Worm (Caenorhabditis elegans): ENCODE measurements around the gene ZK899.5.

ZK899.5 gene

DNA sequence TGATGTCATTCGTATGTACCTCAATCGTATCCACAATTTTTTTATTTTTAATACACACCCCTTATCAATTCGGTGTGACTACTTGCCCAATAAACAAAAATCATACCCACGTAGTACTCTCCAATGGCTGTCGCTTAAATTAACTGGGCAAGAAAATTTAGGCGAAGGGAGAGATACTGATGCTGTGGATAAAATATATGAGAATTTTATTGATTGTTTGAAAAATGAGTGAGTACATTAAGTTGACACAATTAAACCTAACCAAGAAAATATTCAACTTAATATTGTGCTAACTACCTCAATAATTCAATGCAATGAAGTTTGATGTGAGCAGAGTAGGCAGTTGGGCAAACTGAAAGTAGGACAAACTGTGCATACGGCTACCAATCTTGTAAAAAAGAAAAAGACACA is 5.0 kb upstream of the ZK899.5 start (continued):
- TF ChIP-seq sptf-1 (tag; optimal IDR thresholded peaks at IDR 0.05), result no peak
- peak; percentile 85 for TF ChIP-seq hlh-4 (tag; optimal IDR thresholded peaks at IDR 0.05)
- peak; percentile 100 for TF ChIP-seq nhr-90 (tag; optimal IDR thresholded peaks at IDR 0.05; ENCODE audit: poor library complexity)
- TF ChIP-seq jun-1 (tag; optimal IDR thresholded peaks at IDR 0.05), result peak; percentile 100
- TF ChIP-seq sox-4 (tag; optimal IDR thresholded peaks at IDR 0.05), result peak; percentile 100
- peak; percentile 93 for TF ChIP-seq egl-27 (tag; optimal IDR thresholded peaks at IDR 0.05)
- TF ChIP-seq C04F5.9 (tag; optimal IDR thresholded peaks at IDR 0.05), result peak; percentile 92
- no peak for TF ChIP-seq hlh-17 (GFP tag; optimal IDR thresholded peaks at IDR 0.05; ENCODE audit: borderline replicate concordance)
- peak; percentile 99 for TF ChIP-seq C16A3.4 (tag; optimal IDR thresholded peaks at IDR 0.05)
- peak; percentile 98 for TF ChIP-seq nhr-19 (GFP tag; conservative IDR thresholded peaks at IDR 0.05)
- peak; percentile 99 for TF ChIP-seq hpl-2 (GFP tag; optimal IDR thresholded peaks at IDR 0.05)
- peak; percentile 87 for TF ChIP-seq nhr-12 (tag; optimal IDR thresholded peaks at IDR 0.05)
- TF ChIP-seq ceh-63 (GFP tag; optimal IDR thresholded peaks at IDR 0.05), result peak; percentile 44
- TF ChIP-seq fkh-4 (tag; optimal IDR thresholded peaks at IDR 0.05; ENCODE audit: borderline replicate concordance), result peak; percentile 96
- peak; percentile 94 for TF ChIP-seq grh-1 (GFP tag; IDR thresholded peaks at IDR 0.05)
- peak; percentile 100 for TF ChIP-seq snu-23 (GFP tag; optimal IDR thresholded peaks at IDR 0.05)
- TF ChIP-seq ztf-11 (tag; optimal IDR thresholded peaks at IDR 0.05), result peak; percentile 79 to 96
- TF ChIP-seq lin-14 (GFP tag; optimal IDR thresholded peaks at IDR 0.05), result peak; percentile 98
- peak; percentile 95 for TF ChIP-seq unc-86 (tag; optimal IDR thresholded peaks at IDR 0.05)
- peak; percentile 98 for TF ChIP-seq xbp-1 (tag; optimal IDR thresholded peaks at IDR 0.05)
- TF ChIP-seq vab-15 (tag; optimal IDR thresholded peaks at IDR 0.05), result peak; percentile 71
- TF ChIP-seq ama-1 (optimal IDR thresholded peaks at IDR 0.05), result no peak
- TF ChIP-seq ceh-8 (GFP tag; optimal IDR thresholded peaks at IDR 0.05), result peak; percentile 99
- peak; percentile 99 for TF ChIP-seq tbx-2 (tag; optimal IDR thresholded peaks at IDR 0.05)
- TF ChIP-seq pag-3 (tag; optimal IDR thresholded peaks at IDR 0.05; ENCODE audit: borderline replicate concordance, insufficient read depth), result peak; percentile 17
- peak; percentile 87 for TF ChIP-seq ces-1 (GFP tag; optimal IDR thresholded peaks at IDR 0.05)
- peak; percentile 50 for TF ChIP-seq lin-15B (tag; optimal IDR thresholded peaks at IDR 0.05)
- TF ChIP-seq lin-13 (GFP tag; optimal IDR thresholded peaks at IDR 0.05), result peak; percentile 99
- TF ChIP-seq lin-35 (GFP tag; optimal IDR thresholded peaks at IDR 0.05), result peak; percentile 68 to 93
- peak; percentile 93 for TF ChIP-seq snpc-4 (tag; optimal IDR thresholded peaks at IDR 0.05)
- TF ChIP-seq irx-1 (tag; optimal IDR thresholded peaks at IDR 0.05), result peak; percentile 100
- peak; percentile 98 for TF ChIP-seq rnt-1 (tag; optimal IDR thresholded peaks at IDR 0.05)
- no peak for TF ChIP-seq unc-62 (GFP tag; optimal IDR thresholded peaks at IDR 0.05)
- peak; percentile 99 for TF ChIP-seq egl-13 (tag; optimal IDR thresholded peaks at IDR 0.05)
- peak; percentile 96 for TF ChIP-seq pax-3 (tag; optimal IDR thresholded peaks at IDR 0.05)
- TF ChIP-seq nhr-84 (tag; optimal IDR thresholded peaks at IDR 0.05), result peak; percentile 87
- TF ChIP-seq Y116A8C.19 (tag; optimal IDR thresholded peaks at IDR 0.05; ENCODE audit: borderline replicate concordance), result peak; percentile 22
- peak; percentile 92 for TF ChIP-seq isw-1 (GFP tag; IDR thresholded peaks at IDR 0.05)
- TF ChIP-seq unc-30 (tag; optimal IDR thresholded peaks at IDR 0.05), result peak; percentile 93
- TF ChIP-seq fkh-8 (tag; optimal IDR thresholded peaks at IDR 0.05), result peak; percentile 96
- peak in 5 of 6 experiments; percentile 44 to 100 (median 92) for TF ChIP-seq elt-3 (tag; optimal IDR thresholded peaks at IDR 0.05)
- TF ChIP-seq unc-98 (GFP tag; IDR thresholded peaks at IDR 0.05), result peak; percentile 91
- TF ChIP-seq nhr-71 (tag; optimal IDR thresholded peaks at IDR 0.05), result peak; percentile 99
- peak; percentile 100 for TF ChIP-seq nhr-47 (tag; optimal IDR thresholded peaks at IDR 0.05)
- peak; percentile 91 for TF ChIP-seq pqm-1 (tag; optimal IDR thresholded peaks at IDR 0.05)
- peak; percentile 100 for TF ChIP-seq fkh-10 (GFP tag; optimal IDR thresholded peaks at IDR 0.05)
- TF ChIP-seq zag-1 (tag; optimal IDR thresholded peaks at IDR 0.05), result peak; percentile 97
- TF ChIP-seq nhr-76 (tag; optimal IDR thresholded peaks at IDR 0.05), result peak; percentile 100
- TF ChIP-seq mab-9 (GFP tag; IDR thresholded peaks at IDR 0.05), result peak; percentile 97
- TF ChIP-seq nhr-77 (tag; optimal IDR thresholded peaks at IDR 0.05), result peak; percentile 99
- TF ChIP-seq ceh-82 (tag; optimal IDR thresholded peaks at IDR 0.05), result peak; percentile 97 to 99 (median 99)
- peak; percentile 100 for TF ChIP-seq lin-39 (tag; optimal IDR thresholded peaks at IDR 0.05)
